Fruit fly (Drosophila melanogaster) whole organism, embryonic: ENCODE measurements around the gene Sfp26Ad.
A peak's percentile ranks its signal among the peaks of the same experiment; 100 is the strongest.

Experiments
- Ada2b ChIP-seq: fragments of 200-800 bp; sonication (Bioruptor generic); IDR thresholded peaks from 2 replicates; pipeline ENCODE4 v1.3.6; 2022; ENCODE audit warnings: missing biosample characterization, missing genetic modification characterization
- Aef1 ChIP-seq: fragments of 200-800 bp; sonication (Bioruptor generic); IDR thresholded peaks from 3 replicates; pipeline ENCODE4 v1.3.6; 2022; ENCODE audit warnings: missing biosample characterization, missing genetic modification characterization
- Atf3 ChIP-seq: fragments of 200-800 bp; sonication (Bioruptor generic); optimal IDR thresholded peaks from 3 replicates; lab custom pipeline; 2016; ENCODE audit warnings: missing biosample characterization, missing genetic modification characterization
- BtbVII ChIP-seq: fragments of 200-800 bp; sonication (Bioruptor generic); optimal IDR thresholded peaks from 3 replicates; lab custom pipeline; 2017; ENCODE audit warnings: missing biosample characterization, mild to moderate bottlenecking, missing genetic modification characterization
- CG10366 ChIP-seq: fragments of 200-800 bp; sonication (Bioruptor generic); IDR thresholded peaks from 2 replicates; pipeline ENCODE4 v1.3.6; 2022; ENCODE audit warnings: missing biosample characterization, missing genetic modification characterization
- CG12155 ChIP-seq: fragments of 200-800 bp; sonication (Bioruptor generic); optimal IDR thresholded peaks from 3 replicates; lab custom pipeline; 2016; ENCODE audit warnings: missing biosample characterization, missing genetic modification characterization
- CG14441 ChIP-seq: fragments of 200-800 bp; sonication (Bioruptor generic); IDR thresholded peaks from 2 replicates; pipeline ENCODE4 v1.3.6; 2022; ENCODE audit warnings: missing biosample characterization, missing genetic modification characterization
- CG17361 ChIP-seq: fragments of 200-800 bp; sonication (Bioruptor generic); IDR thresholded peaks from 3 replicates; pipeline ENCODE4 v1.3.6; 2022; ENCODE audit warnings: missing biosample characterization, missing genetic modification characterization
- CG17612 ChIP-seq: fragments of 200-800 bp; sonication (Bioruptor generic); IDR thresholded peaks from 2 replicates; pipeline ENCODE4 v1.3.6; 2022; ENCODE audit warnings: missing biosample characterization, missing genetic modification characterization
- CG1792 ChIP-seq: fragments of 200-800 bp; sonication (Bioruptor generic); optimal IDR thresholded peaks from 2 replicates; lab custom pipeline; 2016; ENCODE audit warnings: missing biosample characterization, missing genetic modification characterization
- CG2889 ChIP-seq: fragments of 200-800 bp; sonication (Bioruptor generic); IDR thresholded peaks from 3 replicates; pipeline ENCODE4 v1.3.6; 2022; ENCODE audit warnings: missing biosample characterization, missing genetic modification characterization
- CG30431 ChIP-seq: fragments of 200-800 bp; sonication (Bioruptor generic); optimal IDR thresholded peaks from 2 replicates; lab custom pipeline; 2017; ENCODE audit warnings: missing biosample characterization, missing genetic modification characterization
- CG33557 ChIP-seq: fragments of 200-800 bp; sonication (Bioruptor generic); optimal IDR thresholded peaks from 2 replicates; lab custom pipeline; 2019; ENCODE audit warnings: missing biosample characterization, mild to moderate bottlenecking, missing genetic modification characterization, moderate library complexity
- CG42726 ChIP-seq: fragments of 200-800 bp; sonication (Bioruptor generic); IDR thresholded peaks from 2 replicates; pipeline ENCODE4 v1.3.6; 2022; ENCODE audit warnings: missing biosample characterization, missing genetic modification characterization; ENCODE audit not compliant: partially characterized antibody
- CG5180 ChIP-seq: fragments of 200-800 bp; sonication (Bioruptor generic); optimal IDR thresholded peaks from 3 replicates; lab custom pipeline; 2017; ENCODE audit warnings: missing biosample characterization, missing genetic modification characterization, mild to moderate bottlenecking, moderate library complexity, missing genetic modification reagents
- CG6175 ChIP-seq: fragments of 200-800 bp; sonication (Bioruptor generic); IDR thresholded peaks from 3 replicates; pipeline ENCODE4 v1.3.6; 2022; ENCODE audit warnings: missing biosample characterization, missing genetic modification characterization
- CG6654 ChIP-seq: fragments of 200-800 bp; sonication (Bioruptor generic); optimal IDR thresholded peaks from 2 replicates; lab custom pipeline; 2017; ENCODE audit warnings: missing biosample characterization, mild to moderate bottlenecking, missing genetic modification characterization
- CG6765 ChIP-seq: fragments of 200-800 bp; sonication (Bioruptor generic); optimal IDR thresholded peaks from 3 replicates; lab custom pipeline; 2017; ENCODE audit warnings: missing biosample characterization, mild to moderate bottlenecking, missing genetic modification characterization
- CG7839 ChIP-seq: fragments of 200-800 bp; sonication (Bioruptor generic); optimal IDR thresholded peaks from 3 replicates; lab custom pipeline; 2018; ENCODE audit warnings: missing biosample characterization, mild to moderate bottlenecking, missing genetic modification characterization, moderate library complexity
- CG8290 ChIP-seq, 3 experiments: fragments of 200-800 bp; sonication (Bioruptor generic); optimal IDR thresholded peaks; 2 replicates each; lab custom pipeline; 2016 to 2019; ENCODE audit warnings: missing biosample characterization in 3 of 3, missing genetic modification characterization in 3 of 3, mild to moderate bottlenecking in 2 of 3, moderate library complexity in 1 of 3
- CG8944 ChIP-seq: fragments of 200-800 bp; sonication (Bioruptor generic); optimal IDR thresholded peaks from 3 replicates; lab custom pipeline; 2016; ENCODE audit warnings: missing biosample characterization, missing genetic modification characterization
- CG9876 ChIP-seq: fragments of 200-800 bp; sonication (Bioruptor generic); optimal IDR thresholded peaks from 2 replicates; lab custom pipeline; 2016; ENCODE audit warnings: missing biosample characterization, missing genetic modification characterization
- E2f1 ChIP-seq: fragments of 200-800 bp; sonication (Bioruptor generic); IDR thresholded peaks from 2 replicates; pipeline ENCODE4 v1.3.6; 2022; ENCODE audit warnings: missing biosample characterization, missing genetic modification characterization
- Fer2 ChIP-seq: fragments of 200-800 bp; sonication (Bioruptor generic); optimal IDR thresholded peaks from 2 replicates; lab custom pipeline; 2018; ENCODE audit warnings: missing biosample characterization, mild to moderate bottlenecking, missing genetic modification characterization, moderate library complexity
- GATAe ChIP-seq: fragments of 200-800 bp; sonication (Bioruptor generic); conservative IDR thresholded peaks from 2 replicates; pipeline ENCODE4 v1.3.6; 2022; ENCODE audit warnings: missing biosample characterization, missing genetic modification characterization
- Gsc ChIP-seq: fragments of 200-800 bp; sonication (Bioruptor generic); IDR thresholded peaks from 2 replicates; pipeline ENCODE4 v1.3.6; 2022; ENCODE audit warnings: missing biosample characterization, missing genetic modification characterization
- Hand ChIP-seq: fragments of 200-800 bp; sonication (Bioruptor generic); optimal IDR thresholded peaks from 2 replicates; lab custom pipeline; 2017; ENCODE audit warnings: mild to moderate bottlenecking, missing biosample characterization, missing genetic modification reagents, missing genetic modification characterization
- MESR4 ChIP-seq: fragments of 200-800 bp; sonication (Bioruptor generic); optimal IDR thresholded peaks from 2 replicates; lab custom pipeline; 2018; ENCODE audit warnings: missing biosample characterization, mild to moderate bottlenecking, missing genetic modification characterization, moderate library complexity
- Max ChIP-seq: fragments of 200-800 bp; sonication (Bioruptor generic); optimal IDR thresholded peaks from 2 replicates; lab custom pipeline; 2016; ENCODE audit warnings: missing biosample characterization, mild to moderate bottlenecking, missing genetic modification characterization
- NC2α ChIP-seq: fragments of 200-800 bp; sonication (Bioruptor generic); optimal IDR thresholded peaks from 2 replicates; lab custom pipeline; 2016; ENCODE audit warnings: missing biosample characterization, missing genetic modification characterization
- Scr ChIP-seq: fragments of 200-800 bp; sonication (Bioruptor generic); IDR thresholded peaks from 2 replicates; pipeline ENCODE4 v1.3.6; 2022; ENCODE audit warnings: missing biosample characterization, missing genetic modification characterization; ENCODE audit not compliant: partially characterized antibody
- Taf1 ChIP-seq: fragments of 200-800 bp; sonication (Bioruptor generic); IDR thresholded peaks from 2 replicates; pipeline ENCODE4 v1.3.6; 2022; ENCODE audit warnings: missing biosample characterization, missing genetic modification characterization
- amos ChIP-seq: fragments of 200-800 bp; sonication (Bioruptor generic); IDR thresholded peaks from 2 replicates; pipeline ENCODE4 v1.3.6; 2022; ENCODE audit warnings: missing biosample characterization, missing genetic modification characterization; ENCODE audit not compliant: partially characterized antibody
- aop ChIP-seq: fragments of 200-800 bp; sonication (Bioruptor generic); IDR thresholded peaks from 2 replicates; pipeline ENCODE4 v1.3.6; 2022; ENCODE audit warnings: missing biosample characterization, missing genetic modification characterization
- chn ChIP-seq: fragments of 200-800 bp; sonication (Bioruptor generic); optimal IDR thresholded peaks from 2 replicates; lab custom pipeline; 2016; ENCODE audit warnings: missing biosample characterization, missing genetic modification characterization
- cwo ChIP-seq: fragments of 200-800 bp; sonication (Bioruptor generic); optimal IDR thresholded peaks from 3 replicates; lab custom pipeline; 2017; ENCODE audit warnings: missing biosample characterization, missing genetic modification characterization, mild to moderate bottlenecking, moderate library complexity, missing genetic modification reagents
- danr ChIP-seq: fragments of 200-800 bp; sonication (Bioruptor generic); IDR thresholded peaks from 2 replicates; pipeline ENCODE4 v1.3.6; 2022; ENCODE audit warnings: missing biosample characterization, missing genetic modification characterization
- dimm ChIP-seq: fragments of 200-800 bp; sonication (Bioruptor generic); IDR thresholded peaks from 2 replicates; pipeline ENCODE4 v1.3.6; 2022; ENCODE audit warnings: missing biosample characterization, missing genetic modification characterization
- dm ChIP-seq: fragments of 200-800 bp; sonication (Bioruptor generic); optimal IDR thresholded peaks from 3 replicates; lab custom pipeline; 2016; ENCODE audit warnings: missing biosample characterization, missing genetic modification characterization
- fd96Cb ChIP-seq: fragments of 200-800 bp; sonication (Bioruptor generic); optimal IDR thresholded peaks from 2 replicates; lab custom pipeline; 2018; ENCODE audit warnings: missing biosample characterization, mild to moderate bottlenecking, missing genetic modification characterization, moderate library complexity
- hb ChIP-seq: fragments of 200-800 bp; sonication (Bioruptor generic); IDR thresholded peaks from 3 replicates; pipeline ENCODE4 v1.3.6; 2022; ENCODE audit warnings: missing biosample characterization, missing genetic modification characterization; ENCODE audit not compliant: partially characterized antibody
- nerfin-1 ChIP-seq: fragments of 200-800 bp; sonication (Bioruptor generic); optimal IDR thresholded peaks from 3 replicates; lab custom pipeline; 2019; ENCODE audit warnings: missing biosample characterization, mild to moderate bottlenecking, missing genetic modification characterization, moderate library complexity
- pan ChIP-seq, 4 experiments: fragments of >200 bp in 3 of 4; fragments of 200-800 bp in 1 of 4; sonication (Bioruptor generic) in 1 of 4; optimal IDR thresholded peaks in 3 of 4; IDR thresholded peaks in 1 of 4; 2 replicates each; pipeline versions ENCODE4 v1.3.6 to Lab custom; 2017 to 2022; ENCODE audit warnings: missing biosample characterization in 2 of 4, missing genetic modification characterization in 2 of 4, mixed read lengths in 1 of 4
- run ChIP-seq: fragments of 200-800 bp; sonication (Bioruptor generic); optimal IDR thresholded peaks from 3 replicates; lab custom pipeline; 2018; ENCODE audit warnings: missing biosample characterization, mild to moderate bottlenecking, missing genetic modification characterization
- schlank ChIP-seq: fragments of 200-800 bp; sonication (Bioruptor generic); optimal IDR thresholded peaks from 2 replicates; lab custom pipeline; 2018; ENCODE audit warnings: missing biosample characterization, mild to moderate bottlenecking, missing genetic modification characterization
- seq ChIP-seq: fragments of 200-800 bp; sonication (Bioruptor generic); IDR thresholded peaks from 2 replicates; pipeline ENCODE4 v1.3.6; 2022; ENCODE audit warnings: missing biosample characterization, missing genetic modification characterization
- sna ChIP-seq: fragments of 200-800 bp; sonication (Bioruptor generic); IDR thresholded peaks from 2 replicates; pipeline ENCODE4 v1.3.6; 2022; ENCODE audit warnings: missing biosample characterization, missing genetic modification characterization; ENCODE audit not compliant: partially characterized antibody
- tap ChIP-seq: fragments of 200-800 bp; optimal IDR thresholded peaks from 3 replicates; lab custom pipeline; 2019; ENCODE audit warnings: missing biosample characterization, mild to moderate bottlenecking, missing genetic modification characterization, moderate library complexity

The Sfp26Ad gene

DNA sequence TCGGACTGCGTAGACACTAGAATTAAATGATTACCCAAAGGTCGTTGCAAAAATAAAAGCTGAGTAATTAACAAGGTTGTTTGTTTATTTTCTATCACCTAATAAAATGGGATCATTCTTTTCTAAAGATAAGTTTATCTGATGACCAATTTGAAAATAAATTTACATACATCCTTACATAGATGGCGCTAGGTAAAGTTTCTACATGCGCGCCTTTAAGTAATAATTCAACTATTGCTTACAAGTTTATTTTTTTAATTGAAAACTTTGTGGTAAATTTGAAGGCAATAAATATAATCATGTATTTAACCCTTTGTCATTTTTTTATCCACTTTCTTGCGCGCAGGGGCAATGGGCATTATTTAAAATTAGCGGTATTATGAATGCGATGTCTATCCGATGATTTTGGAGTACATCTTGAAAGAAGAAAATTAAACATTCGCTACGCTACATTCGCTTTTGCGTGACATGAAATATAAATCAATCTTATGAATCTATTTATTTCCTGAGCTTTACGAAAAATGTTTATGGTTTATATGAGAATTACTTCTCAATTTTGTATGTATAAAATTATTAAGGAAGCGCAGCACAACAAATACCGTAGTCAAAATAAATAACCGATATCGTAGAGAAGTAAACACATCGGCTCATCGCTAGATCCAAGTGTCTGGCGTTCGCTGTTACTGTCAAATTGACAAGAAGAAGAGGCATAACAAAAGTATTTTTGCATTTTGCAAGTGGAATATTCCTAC, 5.8 kb upstream of the Sfp26Ad start, which contains the start of gene CG9044 (continued):
- TF ChIP-seq nerfin-1 (no peak), Taf1 (GFP tag; lab: Robert Waterston, UW) (no peak), MESR4 (GFP tag; lab: Kevin White, UChicago) (no peak), fd96Cb (tag; lab: Kevin White, UChicago) (peak; percentile 37), seq (GFP tag; lab: Robert Waterston, UW) (no peak), CG7839 (tag; lab: Kevin White, UChicago) (no peak), schlank (tag; lab: Kevin White, UChicago) (no peak), CG42726 (GFP tag; lab: Robert Waterston, UW) (peak; percentile 77), Scr (peak; percentile 96), CG17612 (GFP tag; lab: Robert Waterston, UW) (no peak), Ada2b (GFP tag; lab: Robert Waterston, UW) (peak; percentile 45; the same call in 1 of the 2 replicates), CG10366 (0 out of 2 replicates have a peak, but pooled peaks have one; percentile 40), dimm (no peak), CG17361 (no peak; the same call in 1 of the 3 replicates), CG8290 (GFP tag; optimal IDR thresholded peaks at IDR 0.05; lab: Kevin White, UChicago) (peak; percentile 60), CG8290 (tag; optimal IDR thresholded peaks at IDR 0.05; lab: Kevin White, UChicago) (no peak), CG1792 (peak; percentile 43), dm (GFP tag; lab: Kevin White, UChicago) (peak; percentile 13), pan (optimal IDR thresholded peaks at IDR 0.05; lab: Kevin White, UChicago) (no peak), pan (GFP tag; optimal IDR thresholded peaks at IDR 0.05 in 1 of 2, IDR thresholded peaks at IDR 0.05 in 1 of 2) (no peak), cwo (GFP tag; lab: Kevin White, UChicago) (no peak), CG8944 (GFP tag; lab: Kevin White, UChicago) (peak; percentile 61), Fer2 (no peak), hb (peak; percentile 89), CG6175 (GFP tag; lab: Robert Waterston, UW) (no peak), CG5180 (GFP tag; lab: Kevin White, UChicago) (no peak), GATAe (GFP tag; lab: Robert Waterston, UW) (no peak), CG30431 (GFP tag; lab: Kevin White, UChicago) (no peak), CG6654 (GFP tag; lab: Kevin White, UChicago) (no peak), tap (tag; lab: Kevin White, UChicago) (no peak), Atf3 (GFP tag; lab: Kevin White, UChicago) (peak; percentile 37), NC2α (peak; percentile 48), aop (GFP tag; lab: Robert Waterston, UW) (no peak), E2f1 (GFP tag; lab: Robert Waterston, UW) (peak; percentile 41; the same call in 1 of the 2 replicates), CG33557 (GFP tag; lab: Kevin White, UChicago) (peak; percentile 7), CG2889 (GFP tag; lab: Robert Waterston, UW) (0 out of 3 replicates have a peak, but pooled peaks have one; percentile 9), Gsc (no peak), sna (GFP tag; lab: Robert Waterston, UW) (peak; percentile 93), amos (GFP tag; lab: Robert Waterston, UW) (peak; percentile 89), CG9876 (GFP tag; lab: Kevin White, UChicago) (peak; percentile 38), run (tag; lab: Kevin White, UChicago) (no peak), CG12155 (GFP tag; lab: Kevin White, UChicago) (peak; percentile 57), Aef1 (peak; percentile 22; the same call in 2 of the 3 replicates), CG14441 (GFP tag; lab: Robert Waterston, UW) (0 out of 2 replicates have a peak, but pooled peaks have one; percentile 24), CG6765 (GFP tag; lab: Kevin White, UChicago) (no peak), danr (no peak), Hand (GFP tag; lab: Kevin White, UChicago) (no peak), BtbVII (GFP tag; lab: Kevin White, UChicago) (peak; percentile 0), chn (GFP tag; lab: Kevin White, UChicago) (peak; percentile 62), Max (peak; percentile 52)
